Worm (Caenorhabditis elegans) whole organism, midembryonic: ENCODE data around the gene F14H3.4.

Experiments used
- T22C8.4 ChIP-seq: fragments of 200-800 bp; sonication (Bioruptor generic); IDR thresholded peaks from 2 replicates; pipeline ENCODE4 v1.3.6; 2022; ENCODE audit warnings: missing genetic modification characterization, missing compliant biosample characterization
- flt-1 ChIP-seq: fragments of 200-800 bp; sonication (Bioruptor generic); IDR thresholded peaks from 2 replicates; pipeline ENCODE4 v1.3.6; 2022; ENCODE audit warnings: missing genetic modification characterization, missing compliant biosample characterization
- ztf-29 ChIP-seq: fragments of 200-800 bp; sonication (Bioruptor generic); IDR thresholded peaks from 2 replicates; pipeline ENCODE4 v1.3.6; 2022; ENCODE audit warnings: missing genetic modification reagents, missing genetic modification characterization, missing compliant biosample characterization

DNA sequence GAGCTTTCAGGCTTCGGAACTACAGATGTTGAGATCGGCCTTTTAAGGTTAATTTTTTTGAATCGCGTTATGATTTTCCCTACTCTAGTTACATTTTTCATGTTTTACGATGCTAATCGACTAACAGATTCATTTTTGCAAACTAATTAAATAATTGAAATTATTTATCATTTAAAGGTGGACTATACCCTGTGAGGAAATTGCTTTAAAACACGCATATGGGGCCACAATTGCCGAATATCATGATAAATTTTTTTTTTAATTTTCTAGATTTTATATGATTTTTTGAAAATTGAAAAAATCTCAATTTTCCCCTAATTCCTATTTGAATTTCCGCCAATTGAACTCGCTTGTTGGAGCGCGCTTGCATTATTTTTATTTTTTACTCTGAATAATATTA, 7.1 kb upstream of the F14H3.4 start, which contains the start of gene fbxa-100:
- TF ChIP-seq T22C8.4 (GFP tag; lab: Robert Waterston, UW) (no peak), flt-1 (no peak), ztf-29 (GFP tag; lab: Robert Waterston, UW) (no peak)
